Fruit fly (Drosophila melanogaster) Kc167 (cell line): ENCODE measurements around the gene CG31909.

ENCODE experiments used
- Myc ChIP-seq: fragments of >200 bp; optimal IDR thresholded peaks from 2 replicates; lab custom pipeline; 2017; ENCODE audit warnings: missing external identifiers
- Sin3A ChIP-seq: fragments of >200 bp; optimal IDR thresholded peaks from 2 replicates; lab custom pipeline; 2018; ENCODE audit warnings: missing external identifiers
- h ChIP-seq: fragments of >200 bp; optimal IDR thresholded peaks from 3 replicates; lab custom pipeline; 2018; ENCODE audit warnings: missing external identifiers
- insv ChIP-seq: fragments of >200 bp; optimal IDR thresholded peaks from 3 replicates; lab custom pipeline; 2018; ENCODE audit warnings: missing external identifiers
- psq ChIP-seq: fragments of >200 bp; optimal IDR thresholded peaks from 2 replicates; lab custom pipeline; 2017; ENCODE audit warnings: missing external identifiers
- ttk ChIP-seq: sonication (Bioruptor generic); optimal IDR thresholded peaks from 2 replicates; lab custom pipeline; 2017; ENCODE audit warnings: missing external identifiers

The CG31909 gene

DNA sequence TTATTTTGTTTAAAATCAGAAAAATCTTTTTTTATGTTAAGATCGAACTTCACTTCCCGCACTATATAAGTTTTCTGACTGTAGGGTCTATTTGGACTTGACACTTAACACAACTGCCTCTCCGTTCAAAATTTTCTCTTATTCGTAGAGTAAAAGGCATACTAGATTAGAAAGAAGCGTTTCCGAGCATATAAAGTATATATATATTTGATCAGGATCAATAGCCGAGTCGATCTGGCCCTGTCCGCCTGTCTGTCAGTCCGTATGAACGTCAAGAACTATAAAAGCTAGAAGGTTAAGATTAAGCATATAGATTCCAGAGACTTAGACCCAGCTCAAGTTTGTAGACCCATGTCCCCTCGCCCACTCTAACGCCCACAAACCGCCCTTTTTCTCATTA, 24.6 kb upstream of the CG31909 start, which contains the start of gene CG43800:
CG43800 (minus strand) TSS at position 101 of the 400 bp plus-strand sequence.
- no peak for TF ChIP-seq Sin3A
- TF ChIP-seq h, result no peak

DNA sequence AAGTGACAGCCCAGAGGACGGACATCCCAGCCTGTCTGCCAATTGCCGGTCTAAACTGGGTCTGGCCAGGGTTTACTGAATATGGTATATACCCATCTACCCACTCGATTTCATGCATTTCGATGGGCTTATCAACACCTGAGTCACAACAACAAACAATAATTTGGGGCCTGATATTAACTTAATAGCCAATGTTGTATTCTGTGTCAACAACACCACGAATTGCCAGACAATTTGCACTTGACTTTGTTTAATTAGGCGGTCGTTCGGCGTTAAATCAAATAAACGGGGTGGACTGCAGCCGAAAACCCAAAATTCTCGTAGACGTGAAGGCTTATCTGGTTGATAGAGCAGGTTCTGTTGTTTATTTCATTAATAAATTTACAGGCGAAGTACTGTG, 18.0 kb upstream of the CG31909 start:
- no peak for TF ChIP-seq ttk (lab: Kevin White, UChicago)
- TF ChIP-seq h, result no peak
- TF ChIP-seq psq (lab: Kevin White, UChicago), result no peak
- no peak for TF ChIP-seq insv (lab: Kevin White, UChicago)
- no peak for TF ChIP-seq Myc (lab: Kevin White, UChicago)
- no peak for TF ChIP-seq Sin3A

DNA sequence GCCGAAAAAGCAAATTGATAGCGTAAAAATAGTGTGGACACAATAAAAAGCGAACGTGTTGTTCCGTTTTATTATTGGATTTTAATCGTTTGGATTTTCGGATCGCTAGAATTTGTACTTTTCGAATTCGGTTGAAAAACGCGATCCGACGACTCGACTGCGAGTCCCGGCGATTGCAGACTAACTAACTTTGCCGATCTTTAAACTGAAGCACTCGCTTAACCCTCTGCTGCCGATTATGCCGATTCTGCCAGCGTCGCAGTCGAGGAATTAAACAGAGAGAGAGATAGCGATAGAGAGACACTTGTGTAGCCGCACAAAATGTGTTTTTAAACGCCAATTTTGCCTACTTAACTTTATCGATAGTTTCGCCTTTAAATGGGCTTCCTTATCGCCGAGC, 17.0 kb upstream of the CG31909 start:
- TF ChIP-seq h (no peak), psq (lab: Kevin White, UChicago) (no peak), Sin3A (no peak), insv (lab: Kevin White, UChicago) (no peak), ttk (lab: Kevin White, UChicago) (no peak), Myc (lab: Kevin White, UChicago) (no peak)

DNA sequence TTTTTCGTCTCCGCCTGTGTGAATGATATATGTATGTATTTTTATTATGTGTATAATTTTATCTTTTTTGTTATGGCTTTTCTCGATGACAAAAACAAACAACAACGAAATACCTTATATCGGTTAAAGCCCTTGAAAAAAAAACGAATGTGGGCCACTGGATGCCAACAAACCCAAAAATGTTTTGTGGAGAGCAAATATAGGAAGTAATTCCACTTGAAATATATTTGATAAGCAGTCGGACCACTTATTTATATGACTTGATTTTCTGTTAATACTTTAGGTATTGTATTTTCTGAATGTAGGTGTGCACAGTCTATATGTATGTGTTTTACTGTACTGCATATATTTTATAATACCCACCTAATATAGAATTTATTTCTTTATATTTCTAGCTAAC, 16.3 kb upstream of the CG31909 start:
- TF ChIP-seq ttk (lab: Kevin White, UChicago) (no peak), insv (lab: Kevin White, UChicago) (no peak), psq (lab: Kevin White, UChicago) (no peak), Sin3A (no peak), Myc (lab: Kevin White, UChicago) (no peak), h (no peak)

dm6 chr2L:7241499-7241898, 15.8 kb upstream of the CG31909 start:
- no peak for TF ChIP-seq psq (lab: Kevin White, UChicago)
- no peak for TF ChIP-seq insv (lab: Kevin White, UChicago)
- no peak for TF ChIP-seq Sin3A
- TF ChIP-seq h, result no peak
- TF ChIP-seq Myc (lab: Kevin White, UChicago), result no peak
- TF ChIP-seq ttk (lab: Kevin White, UChicago), result no peak

DNA sequence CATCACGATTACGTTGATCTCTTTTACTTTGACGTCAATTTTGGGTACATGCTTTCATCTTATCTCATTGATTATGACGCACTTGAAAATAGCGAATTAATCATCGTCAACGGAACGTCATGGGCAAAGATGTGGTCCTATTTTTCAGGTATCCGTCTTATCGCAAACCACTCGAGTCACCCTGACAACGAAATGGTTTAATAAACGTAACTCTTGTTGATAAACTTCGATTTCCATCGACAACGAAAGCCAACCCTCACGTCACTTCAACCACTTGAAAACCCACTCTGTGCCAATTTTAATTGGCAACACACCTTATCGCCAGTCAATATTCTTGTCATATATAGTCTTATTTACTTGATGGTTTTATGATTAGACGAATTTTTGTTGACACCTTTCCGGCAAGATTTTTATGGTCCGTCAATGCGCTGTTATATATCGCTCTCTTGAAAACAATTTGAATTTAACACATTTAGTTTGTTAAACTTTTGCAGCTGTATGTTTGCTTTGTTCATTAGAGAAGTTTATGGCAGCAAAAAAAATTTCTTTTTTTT, 15.0 kb upstream of the CG31909 start:
- no peak for TF ChIP-seq Myc (lab: Kevin White, UChicago)
- TF ChIP-seq ttk (lab: Kevin White, UChicago), result no peak
- no peak for TF ChIP-seq psq (lab: Kevin White, UChicago)
- TF ChIP-seq h, result no peak
- no peak for TF ChIP-seq Sin3A
- TF ChIP-seq insv (lab: Kevin White, UChicago), result no peak

DNA sequence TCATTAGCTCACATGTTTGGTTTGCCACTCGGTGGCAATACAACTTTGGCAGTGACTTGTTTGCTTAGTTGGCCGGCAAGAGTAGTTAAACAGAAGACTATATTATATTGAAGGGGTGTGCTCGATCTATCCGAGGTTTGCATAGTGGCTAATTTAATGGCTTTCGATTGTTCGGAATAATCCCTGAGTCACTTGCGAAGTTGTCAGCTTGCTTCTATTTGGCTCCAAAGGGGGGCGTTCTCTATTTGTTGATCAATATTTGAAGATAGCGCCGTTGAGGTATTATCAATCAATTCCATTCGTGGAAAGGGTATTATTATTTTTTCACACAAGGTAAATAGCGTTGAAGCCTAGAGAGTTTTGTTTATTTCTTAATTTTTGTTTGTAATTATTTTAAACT, 9.2 kb upstream of the CG31909 start:
- no peak for TF ChIP-seq h
- no peak for TF ChIP-seq Sin3A
- no peak for TF ChIP-seq ttk (lab: Kevin White, UChicago)
- TF ChIP-seq insv (lab: Kevin White, UChicago), result no peak
- no peak for TF ChIP-seq psq (lab: Kevin White, UChicago)
- TF ChIP-seq Myc (lab: Kevin White, UChicago), result no peak

DNA sequence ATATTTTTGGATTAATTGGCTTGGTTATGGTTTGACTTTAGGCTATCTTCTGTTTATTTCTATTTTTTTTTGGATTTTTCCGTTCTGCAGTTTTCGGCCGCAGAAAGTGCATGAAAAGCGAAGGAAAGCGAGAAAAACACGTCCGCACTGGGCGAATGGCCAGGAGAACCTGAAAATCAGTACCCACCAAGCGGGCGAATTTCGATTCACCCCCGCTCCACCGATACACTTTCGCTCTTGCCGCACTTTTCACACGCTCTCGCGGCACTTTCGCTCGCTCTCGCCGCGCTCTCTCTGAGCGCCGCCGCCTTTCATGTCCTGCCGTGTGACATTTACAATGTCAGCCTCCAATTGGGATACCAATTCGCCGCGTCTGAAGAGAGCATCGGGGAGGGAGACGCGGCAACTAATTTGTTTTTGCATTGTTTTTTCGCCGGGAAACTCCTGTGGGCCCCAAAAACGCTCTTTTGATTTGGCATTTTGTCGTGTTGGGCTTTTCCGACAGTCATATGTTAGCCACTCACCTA, 8.0 kb upstream of the CG31909 start, which contains the start of gene Ndae1:
Ndae1 (minus strand) TSS at position 51 of the 527 bp plus-strand sequence.
- TF ChIP-seq Myc (lab: Kevin White, UChicago) (no peak), ttk (lab: Kevin White, UChicago) (no peak), psq (lab: Kevin White, UChicago) (no peak)

DNA sequence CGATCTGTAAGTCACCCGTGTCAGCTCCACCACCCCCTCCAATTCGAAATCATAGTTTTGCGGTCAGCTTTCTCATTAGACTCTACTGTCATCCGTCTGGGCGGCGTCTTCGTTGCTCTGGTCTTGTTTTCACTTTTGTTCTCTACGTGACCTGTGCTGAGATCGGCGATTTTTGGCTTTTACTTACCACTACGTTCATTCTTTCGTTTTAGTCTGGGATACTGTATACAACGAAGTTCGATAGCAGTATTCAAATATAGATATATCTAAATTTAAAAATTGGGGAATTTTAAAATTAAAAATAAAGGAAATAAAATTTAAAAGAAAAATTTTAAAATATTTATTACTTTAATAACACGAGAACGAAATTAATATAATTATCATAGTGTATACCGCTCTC, 4.4 kb upstream of the CG31909 start, which contains the start of gene CG13786:
CG13786 (minus strand) TSS at position 101 of the 400 bp plus-strand sequence.
- TF ChIP-seq psq (lab: Kevin White, UChicago) (no peak), ttk (lab: Kevin White, UChicago) (no peak), Sin3A (no peak), Myc (lab: Kevin White, UChicago) (no peak), h (no peak), insv (lab: Kevin White, UChicago) (no peak)

dm6 chr2L:7254712-7255183, 2.6 kb upstream of the CG31909 start:
- TF ChIP-seq ttk (lab: Kevin White, UChicago) (no peak), h (no peak), Myc (lab: Kevin White, UChicago) (no peak), psq (lab: Kevin White, UChicago) (no peak), Sin3A (no peak), insv (lab: Kevin White, UChicago) (no peak)

- no peak for TF ChIP-seq h
- TF ChIP-seq Sin3A, result no peak
- TF ChIP-seq Myc (lab: Kevin White, UChicago), result no peak
- TF ChIP-seq insv (lab: Kevin White, UChicago), result no peak
- no peak for TF ChIP-seq psq (lab: Kevin White, UChicago)
- TF ChIP-seq ttk (lab: Kevin White, UChicago), result no peak
Observed at dm6 chr2L:7256144-7256543, 1.2 kb upstream of the CG31909 start.

- TF ChIP-seq h (no peak), ttk (lab: Kevin White, UChicago) (no peak), Sin3A (no peak), psq (lab: Kevin White, UChicago) (no peak), Myc (lab: Kevin White, UChicago) (no peak), insv (lab: Kevin White, UChicago) (no peak)
Observed at dm6 chr2L:7258105-7258504, 793 bp downstream of the CG31909 start.

DNA sequence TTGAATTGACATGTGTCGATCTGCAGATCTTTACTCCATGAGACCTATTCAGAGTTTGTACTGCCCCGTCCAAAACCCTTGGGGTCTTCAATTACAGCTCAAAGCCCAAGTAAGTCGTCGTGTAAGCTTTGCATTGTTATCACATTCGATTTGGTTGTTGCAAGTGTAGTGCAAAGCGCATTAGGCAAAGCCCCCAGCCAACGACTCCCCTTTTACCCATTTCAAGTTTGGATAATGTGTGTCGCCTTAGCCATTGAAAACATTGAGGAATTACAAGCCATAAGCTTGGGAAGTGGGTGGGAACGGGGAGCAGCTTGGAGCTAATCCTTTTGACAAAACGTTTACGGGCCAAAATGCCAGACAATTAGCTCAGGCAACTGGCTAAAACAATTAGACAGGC, 2.2 kb downstream of the CG31909 start:
- TF ChIP-seq insv (lab: Kevin White, UChicago), result no peak
- no peak for TF ChIP-seq Sin3A
